Worm (Caenorhabditis elegans) whole organism, mixed stage, embryonic: ENCODE data around the gene K12G11.6.
A peak's percentile ranks its signal among the peaks of the same experiment; 100 is the strongest.

ENCODE experiments used
- bed-3 ChIP-seq: fragments of 200-800 bp; sonication (Bioruptor generic); optimal IDR thresholded peaks from 3 replicates; lab custom pipeline; 2018; ENCODE audit warnings: mild to moderate bottlenecking, missing genetic modification characterization, moderate library complexity, missing compliant biosample characterization
- blmp-1 ChIP-seq: fragments of 150-350 bp; optimal IDR thresholded peaks from 2 replicates; lab custom pipeline; 2014; ENCODE audit warnings: missing biosample characterization, missing genetic modification characterization
- ceh-43 ChIP-seq: fragments of 200-800 bp; sonication (Bioruptor generic); optimal IDR thresholded peaks from 2 replicates; lab custom pipeline; 2018; ENCODE audit warnings: mild to moderate bottlenecking, missing genetic modification characterization, moderate library complexity, missing compliant biosample characterization
- ces-1 ChIP-seq: fragments of 150-350 bp; optimal IDR thresholded peaks from 2 replicates; lab custom pipeline; 2014; ENCODE audit warnings: missing biosample characterization, missing genetic modification reagents, missing genetic modification characterization
- cnd-1 ChIP-seq: fragments of 200-800 bp; sonication (Bioruptor generic); optimal IDR thresholded peaks from 2 replicates; lab custom pipeline; 2018; ENCODE audit warnings: mild to moderate bottlenecking, missing genetic modification characterization, missing compliant biosample characterization
- drap-1 ChIP-seq: fragments of 200-800 bp; sonication (Bioruptor generic); optimal IDR thresholded peaks from 3 replicates; lab custom pipeline; 2018; ENCODE audit warnings: mild to moderate bottlenecking, missing genetic modification characterization, missing compliant biosample characterization
- elt-1 ChIP-seq: sonication (generic microtip); optimal IDR thresholded peaks from 2 replicates; lab custom pipeline; 2017; ENCODE audit warnings: missing genetic modification characterization, mild to moderate bottlenecking, missing compliant biosample characterization, antibody characterized with exemption, moderate library complexity, borderline replicate concordance; ENCODE audit not compliant: insufficient read depth
- elt-3 ChIP-seq: fragments of 150-350 bp; optimal IDR thresholded peaks from 2 replicates; lab custom pipeline; 2014; ENCODE audit warnings: missing biosample characterization, missing genetic modification characterization
- flh-1 ChIP-seq: fragments of 200-800 bp; sonication (Bioruptor generic); optimal IDR thresholded peaks from 2 replicates; lab custom pipeline; 2018; ENCODE audit warnings: mild to moderate bottlenecking, missing genetic modification characterization, moderate library complexity, missing compliant biosample characterization
- ham-2 ChIP-seq: fragments of 200-800 bp; sonication (Bioruptor generic); optimal IDR thresholded peaks from 2 replicates; lab custom pipeline; 2018; ENCODE audit warnings: mild to moderate bottlenecking, missing genetic modification characterization, missing compliant biosample characterization
- hlh-1 ChIP-seq: fragments of 150-350 bp; optimal IDR thresholded peaks from 2 replicates; lab custom pipeline; 2014; ENCODE audit warnings: missing biosample characterization, missing genetic modification reagents, missing genetic modification characterization
- lin-13 ChIP-seq: fragments of 150-350 bp; optimal IDR thresholded peaks from 2 replicates; lab custom pipeline; 2014; ENCODE audit warnings: missing biosample characterization, missing genetic modification characterization
- lsy-2 ChIP-seq: fragments of 150-350 bp; optimal IDR thresholded peaks from 2 replicates; lab custom pipeline; 2014; ENCODE audit warnings: missing biosample characterization, missing genetic modification characterization
- mep-1 ChIP-seq: fragments of 150-350 bp; optimal IDR thresholded peaks from 2 replicates; lab custom pipeline; 2017; ENCODE audit warnings: missing biosample characterization, missing genetic modification reagents, missing genetic modification characterization, inconsistent platforms
- mls-2 ChIP-seq: sonication (generic microtip); optimal IDR thresholded peaks from 2 replicates; lab custom pipeline; 2016; ENCODE audit warnings: mild to moderate bottlenecking, missing genetic modification characterization, moderate library complexity, missing compliant biosample characterization
- nhr-12 ChIP-seq: fragments of 150-350 bp; optimal IDR thresholded peaks from 2 replicates; lab custom pipeline; 2014; ENCODE audit warnings: missing biosample characterization, missing genetic modification characterization
- nhr-2 ChIP-seq: fragments of 150-350 bp; optimal IDR thresholded peaks from 2 replicates; lab custom pipeline; 2014; ENCODE audit warnings: missing biosample characterization, missing genetic modification characterization
- nhr-28 ChIP-seq: fragments of 150-350 bp; optimal IDR thresholded peaks from 2 replicates; lab custom pipeline; 2014; ENCODE audit warnings: missing biosample characterization, missing genetic modification characterization
- nhr-76 ChIP-seq: sonication (generic microtip); optimal IDR thresholded peaks from 2 replicates; lab custom pipeline; 2017; ENCODE audit warnings: missing biosample characterization, missing genetic modification characterization
- pha-4 ChIP-seq: fragments of 150-350 bp; optimal IDR thresholded peaks from 2 replicates; lab custom pipeline; 2018; ENCODE audit warnings: missing biosample characterization, missing genetic modification reagents, missing genetic modification characterization
- sem-2 ChIP-seq: fragments of 200-800 bp; sonication (Bioruptor generic); optimal IDR thresholded peaks from 2 replicates; lab custom pipeline; 2018; ENCODE audit warnings: mild to moderate bottlenecking, missing genetic modification characterization, missing compliant biosample characterization
- snpc-4 ChIP-seq: fragments of 150-350 bp; optimal IDR thresholded peaks from 2 replicates; lab custom pipeline; 2014; ENCODE audit warnings: missing biosample characterization, missing genetic modification characterization
- sptf-1 ChIP-seq: sonication (generic microtip); optimal IDR thresholded peaks from 2 replicates; lab custom pipeline; 2017; ENCODE audit warnings: mild to moderate bottlenecking, missing genetic modification characterization, moderate library complexity, missing compliant biosample characterization
- tbx-8 ChIP-seq: fragments of 200-800 bp; sonication (Bioruptor generic); optimal IDR thresholded peaks from 2 replicates; lab custom pipeline; 2018; ENCODE audit warnings: mild to moderate bottlenecking, missing genetic modification characterization, moderate library complexity, missing compliant biosample characterization
- unc-39 ChIP-seq: fragments of 150-350 bp; optimal IDR thresholded peaks from 2 replicates; lab custom pipeline; 2014; ENCODE audit warnings: missing biosample characterization, missing genetic modification characterization
- unc-62 ChIP-seq: fragments of 150-350 bp; optimal IDR thresholded peaks from 2 replicates; lab custom pipeline; 2014; ENCODE audit warnings: missing biosample characterization, missing genetic modification reagents, missing genetic modification characterization
- zip-8 ChIP-seq: fragments of 150-350 bp; optimal IDR thresholded peaks from 2 replicates; lab custom pipeline; 2014; ENCODE audit warnings: missing biosample characterization, missing genetic modification characterization

K12G11.6 gene

ce11 chrV:11849408-11849807 is 44.7 kb upstream of the K12G11.6 start:
- TF ChIP-seq cnd-1 (tag; lab: Kevin White, UChicago) (no peak), ham-2 (no peak), nhr-2 (no peak), nhr-76 (tag; lab: Kevin White, UChicago) (no peak), sem-2 (GFP tag; lab: Kevin White, UChicago) (no peak), tbx-8 (no peak), bed-3 (GFP tag; lab: Kevin White, UChicago) (no peak), nhr-28 (tag; lab: Kevin White, UChicago) (no peak), unc-39 (no peak)
- TF ChIP-seq, all 35 proteins: peak for 0

ce11 chrV:11852305-11852704 is 41.8 kb upstream of the K12G11.6 start:
- TF ChIP-seq pha-4 (tag; lab: Kevin White, UChicago) (no peak), ces-1 (peak; percentile 37), mls-2 (tag; lab: Kevin White, UChicago) (peak; percentile 30)

- TF ChIP-seq ces-1 = no peak
- TF ChIP-seq flh-1 (GFP tag; lab: Kevin White, UChicago) = no peak
- no peak for TF ChIP-seq nhr-76 (tag; lab: Kevin White, UChicago)
- TF ChIP-seq elt-3 (tag; lab: Kevin White, UChicago) = no peak
These were observed 40.4 kb upstream of the K12G11.6 start for ce11 chrV:11853723-11854122.

ce11 chrV:11854905-11855304 is 39.2 kb upstream of the K12G11.6 start:
- TF ChIP-seq ces-1 (peak; percentile 95), sem-2 (GFP tag; lab: Kevin White, UChicago) (no peak), flh-1 (GFP tag; lab: Kevin White, UChicago) (no peak)

ce11 chrV:11856022-11856421 is 38.1 kb upstream of the K12G11.6 start:
- TF ChIP-seq unc-62 (GFP tag; lab: Kevin White, UChicago) (no peak), lsy-2 (tag; lab: Kevin White, UChicago) (no peak), bed-3 (GFP tag; lab: Kevin White, UChicago) (no peak), zip-8 (tag; lab: Kevin White, UChicago) (no peak), ceh-43 (GFP tag; lab: Kevin White, UChicago) (no peak), hlh-1 (tag; lab: Kevin White, UChicago) (no peak), flh-1 (GFP tag; lab: Kevin White, UChicago) (no peak), nhr-76 (tag; lab: Kevin White, UChicago) (no peak), mls-2 (tag; lab: Kevin White, UChicago) (no peak), tbx-8 (no peak), mep-1 (tag; lab: Kevin White, UChicago) (no peak), blmp-1 (tag; lab: Kevin White, UChicago) (no peak), drap-1 (GFP tag; lab: Kevin White, UChicago) (no peak), cnd-1 (tag; lab: Kevin White, UChicago) (no peak), sem-2 (GFP tag; lab: Kevin White, UChicago) (no peak)

DNA sequence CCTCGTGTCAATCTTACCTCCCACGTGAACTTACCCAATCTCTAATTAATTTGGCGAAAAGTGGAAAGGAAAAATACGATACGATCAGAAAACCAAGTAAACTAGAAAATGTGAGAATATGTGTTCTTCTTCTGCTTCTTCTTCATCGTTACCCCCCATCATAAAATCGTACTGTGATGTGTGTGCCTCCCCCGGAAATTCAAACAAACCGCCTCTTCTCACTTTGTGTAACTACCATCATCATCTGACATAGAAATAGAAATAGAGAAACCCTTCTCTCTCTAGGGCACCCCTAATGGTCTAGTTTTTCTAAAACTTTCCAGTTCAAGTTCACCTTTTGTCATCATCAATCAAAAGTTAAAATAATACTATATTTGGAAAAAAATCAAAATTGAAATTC is 36.4 kb upstream of the K12G11.6 start:
- no peak for TF ChIP-seq snpc-4 (tag; lab: Kevin White, UChicago)
- no peak for TF ChIP-seq zip-8 (tag; lab: Kevin White, UChicago)
- no peak for TF ChIP-seq mls-2 (tag; lab: Kevin White, UChicago)
- no peak for TF ChIP-seq mep-1 (tag; lab: Kevin White, UChicago)
- TF ChIP-seq nhr-28 (tag; lab: Kevin White, UChicago) = no peak
- no peak for TF ChIP-seq sptf-1 (tag; lab: Kevin White, UChicago)
- TF ChIP-seq lin-13 (tag; lab: Kevin White, UChicago) = no peak

DNA sequence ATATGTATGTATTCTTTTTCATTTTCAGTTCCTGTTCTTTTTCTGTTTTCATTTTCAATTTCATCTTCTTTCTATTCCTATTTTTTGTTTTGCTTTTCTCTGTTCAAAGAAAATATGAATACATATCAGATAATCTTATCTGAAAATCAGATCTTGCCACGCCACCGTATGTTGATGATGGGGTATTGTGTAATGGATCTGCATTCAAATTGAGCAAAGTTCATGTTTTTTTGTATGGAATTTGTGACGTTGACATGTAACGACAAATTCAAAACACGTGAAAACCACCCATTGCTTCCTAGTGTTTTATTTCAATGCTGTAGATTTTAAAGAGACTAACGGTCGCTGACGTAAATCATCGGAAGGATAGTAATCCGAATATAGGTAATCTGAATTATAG is 35.8 kb upstream of the K12G11.6 start:
- TF ChIP-seq elt-1 (tag; lab: Kevin White, UChicago) (peak; percentile 77), nhr-12 (no peak), unc-62 (GFP tag; lab: Kevin White, UChicago) (no peak)
